Fruit fly (Drosophila melanogaster): ENCODE results near the gene mnb.

Gene mnb

dm6 chrX:17886449-17887207, 394 bp downstream of the mnb start:
- no peak for TF ChIP-seq Sin3A (optimal IDR thresholded peaks at IDR 0.05)
- no peak for TF ChIP-seq psq (optimal IDR thresholded peaks at IDR 0.05)
- TF ChIP-seq h (optimal IDR thresholded peaks at IDR 0.05), result no peak
- no peak for TF ChIP-seq ttk (optimal IDR thresholded peaks at IDR 0.05)

dm6 chrX:17886107-17886448, 944 bp downstream of the mnb start:
- no peak for TF ChIP-seq ttk (optimal IDR thresholded peaks at IDR 0.05)

- TF ChIP-seq psq (optimal IDR thresholded peaks at IDR 0.05) (no peak), ttk (optimal IDR thresholded peaks at IDR 0.05) (no peak), insv (optimal IDR thresholded peaks at IDR 0.05) (no peak), h (optimal IDR thresholded peaks at IDR 0.05) (no peak), Sin3A (optimal IDR thresholded peaks at IDR 0.05) (no peak), Myc (optimal IDR thresholded peaks at IDR 0.05) (no peak)
Measured at dm6 chrX:17885295-17885694, 1.7 kb downstream of the mnb start.

- TF ChIP-seq ttk (optimal IDR thresholded peaks at IDR 0.05) (no peak), insv (optimal IDR thresholded peaks at IDR 0.05) (no peak), Sin3A (optimal IDR thresholded peaks at IDR 0.05) (no peak), Myc (optimal IDR thresholded peaks at IDR 0.05) (no peak), psq (optimal IDR thresholded peaks at IDR 0.05) (no peak), h (optimal IDR thresholded peaks at IDR 0.05) (no peak)
Measured at dm6 chrX:17884567-17884966, 2.5 kb downstream of the mnb start.

dm6 chrX:17883418-17883817, 3.6 kb downstream of the mnb start, which contains the start of gene CG12985:
TSS of gene CG12985 (plus strand) at chrX:17883718.
- TF ChIP-seq ttk (optimal IDR thresholded peaks at IDR 0.05) (no peak), Sin3A (optimal IDR thresholded peaks at IDR 0.05) (no peak), insv (optimal IDR thresholded peaks at IDR 0.05) (no peak), Myc (optimal IDR thresholded peaks at IDR 0.05) (no peak)

dm6 chrX:17882769-17883168, 4.3 kb downstream of the mnb start:
- TF ChIP-seq insv (optimal IDR thresholded peaks at IDR 0.05), result no peak
- no peak for TF ChIP-seq psq (optimal IDR thresholded peaks at IDR 0.05)
- TF ChIP-seq ttk (optimal IDR thresholded peaks at IDR 0.05), result no peak
- TF ChIP-seq h (optimal IDR thresholded peaks at IDR 0.05), result no peak
- no peak for TF ChIP-seq Sin3A (optimal IDR thresholded peaks at IDR 0.05)
- TF ChIP-seq Myc (optimal IDR thresholded peaks at IDR 0.05), result no peak

- TF ChIP-seq Sin3A (optimal IDR thresholded peaks at IDR 0.05) (no peak), insv (optimal IDR thresholded peaks at IDR 0.05) (no peak), h (optimal IDR thresholded peaks at IDR 0.05) (no peak), psq (optimal IDR thresholded peaks at IDR 0.05) (no peak), Myc (optimal IDR thresholded peaks at IDR 0.05) (no peak)
Measured at dm6 chrX:17881138-17882121, 5.6 kb downstream of the mnb start.

dm6 chrX:17880269-17880889, 6.6 kb downstream of the mnb start:
- TF ChIP-seq psq (optimal IDR thresholded peaks at IDR 0.05), result no peak
- TF ChIP-seq h (optimal IDR thresholded peaks at IDR 0.05), result no peak
- TF ChIP-seq Myc (optimal IDR thresholded peaks at IDR 0.05), result no peak

- TF ChIP-seq h (optimal IDR thresholded peaks at IDR 0.05), result no peak
- TF ChIP-seq ttk (optimal IDR thresholded peaks at IDR 0.05), result no peak
- TF ChIP-seq insv (optimal IDR thresholded peaks at IDR 0.05), result no peak
- no peak for TF ChIP-seq Sin3A (optimal IDR thresholded peaks at IDR 0.05)
- TF ChIP-seq Myc (optimal IDR thresholded peaks at IDR 0.05), result no peak
- TF ChIP-seq psq (optimal IDR thresholded peaks at IDR 0.05), result no peak
Measured at dm6 chrX:17879211-17879897, 7.7 kb downstream of the mnb start.

- no peak for TF ChIP-seq insv (optimal IDR thresholded peaks at IDR 0.05)
- no peak for TF ChIP-seq Sin3A (optimal IDR thresholded peaks at IDR 0.05)
- no peak for TF ChIP-seq h (optimal IDR thresholded peaks at IDR 0.05)
- no peak for TF ChIP-seq ttk (optimal IDR thresholded peaks at IDR 0.05)
- TF ChIP-seq Myc (optimal IDR thresholded peaks at IDR 0.05), result no peak
- no peak for TF ChIP-seq psq (optimal IDR thresholded peaks at IDR 0.05)
Measured at dm6 chrX:17878632-17879033, 8.4 kb downstream of the mnb start.

- no peak for TF ChIP-seq Myc (optimal IDR thresholded peaks at IDR 0.05)
- TF ChIP-seq insv (optimal IDR thresholded peaks at IDR 0.05), result no peak
- no peak for TF ChIP-seq ttk (optimal IDR thresholded peaks at IDR 0.05)
- TF ChIP-seq h (optimal IDR thresholded peaks at IDR 0.05), result no peak
- no peak for TF ChIP-seq psq (optimal IDR thresholded peaks at IDR 0.05)
- no peak for TF ChIP-seq Sin3A (optimal IDR thresholded peaks at IDR 0.05)
Measured at dm6 chrX:17877974-17878373, 9.0 kb downstream of the mnb start.

dm6 chrX:17876518-17876917, 10.5 kb downstream of the mnb start:
- no peak for TF ChIP-seq insv (optimal IDR thresholded peaks at IDR 0.05)
- TF ChIP-seq psq (optimal IDR thresholded peaks at IDR 0.05), result no peak
- TF ChIP-seq Myc (optimal IDR thresholded peaks at IDR 0.05), result no peak
- no peak for TF ChIP-seq ttk (optimal IDR thresholded peaks at IDR 0.05)
- TF ChIP-seq h (optimal IDR thresholded peaks at IDR 0.05), result no peak
- no peak for TF ChIP-seq Sin3A (optimal IDR thresholded peaks at IDR 0.05)

Measured in Kc167 (cell line).